Worm (Caenorhabditis elegans) whole organism, early embryonic: ENCODE results near the gene F14E5.8.

Experiments
- B0310.2 ChIP-seq: sonication (generic microtip); optimal IDR thresholded peaks from 2 replicates; lab custom pipeline; 2016; ENCODE audit warnings: mild to moderate bottlenecking, missing genetic modification characterization, missing compliant biosample characterization
- F13C5.2 ChIP-seq: sonication (generic microtip); optimal IDR thresholded peaks from 2 replicates; lab custom pipeline; 2017; ENCODE audit warnings: mild to moderate bottlenecking, missing genetic modification characterization, inconsistent platforms, missing compliant biosample characterization
- aly-1 ChIP-seq: sonication (generic microtip); optimal IDR thresholded peaks from 2 replicates; lab custom pipeline; 2016; ENCODE audit warnings: missing genetic modification characterization, missing compliant biosample characterization
- ama-1 ChIP-seq: fragments of 150-350 bp; optimal IDR thresholded peaks from 2 replicates; lab custom pipeline; 2014
- ceh-13 ChIP-seq: fragments of 200-800 bp; sonication (Bioruptor generic); optimal IDR thresholded peaks from 2 replicates; lab custom pipeline; 2018; ENCODE audit warnings: mild to moderate bottlenecking, missing genetic modification characterization, missing compliant biosample characterization
- ceh-36 ChIP-seq: sonication (generic microtip); optimal IDR thresholded peaks from 2 replicates; lab custom pipeline; 2016; ENCODE audit warnings: missing genetic modification characterization, inconsistent platforms, missing compliant biosample characterization
- ets-7 ChIP-seq: sonication (generic microtip); optimal IDR thresholded peaks from 2 replicates; lab custom pipeline; 2016; ENCODE audit warnings: missing genotype, missing genetic modification characterization, missing compliant biosample characterization
- flt-1 ChIP-seq: fragments of 200-800 bp; sonication (Bioruptor generic); IDR thresholded peaks from 2 replicates; pipeline ENCODE4 v1.3.6; 2022; ENCODE audit warnings: missing genetic modification characterization, missing compliant biosample characterization
- hmbx-1 ChIP-seq: sonication (generic microtip); optimal IDR thresholded peaks from 2 replicates; lab custom pipeline; 2016; ENCODE audit warnings: mild to moderate bottlenecking, missing genetic modification characterization, missing compliant biosample characterization
- hmg-4 ChIP-seq: fragments of 200-800 bp; sonication (Bioruptor generic); optimal IDR thresholded peaks from 2 replicates; lab custom pipeline; 2018; ENCODE audit warnings: mild to moderate bottlenecking, missing genetic modification characterization, missing compliant biosample characterization
- hnd-1 ChIP-seq: sonication (generic microtip); optimal IDR thresholded peaks from 2 replicates; lab custom pipeline; 2016; ENCODE audit warnings: missing genetic modification characterization, missing compliant biosample characterization
- pes-1 ChIP-seq: fragments of 200-800 bp; sonication (Bioruptor generic); IDR thresholded peaks from 2 replicates; pipeline ENCODE4 v1.3.6; 2022; ENCODE audit warnings: missing genetic modification reagents, missing genetic modification characterization, missing compliant biosample characterization
- scrt-1 ChIP-seq: fragments of 200-800 bp; sonication (Bioruptor generic); IDR thresholded peaks from 2 replicates; pipeline ENCODE4 v1.3.6; 2022; ENCODE audit warnings: missing genetic modification characterization, missing compliant biosample characterization
- sea-1 ChIP-seq: fragments of 200-800 bp; sonication (Bioruptor generic); conservative IDR thresholded peaks from 2 replicates; pipeline ENCODE4 v1.3.6; 2022; ENCODE audit warnings: missing genetic modification characterization, missing compliant biosample characterization
- tbx-11 ChIP-seq: fragments of 200-800 bp; sonication (Bioruptor generic); IDR thresholded peaks from 2 replicates; pipeline ENCODE4 v1.3.6; 2022; ENCODE audit warnings: missing genetic modification characterization, missing compliant biosample characterization
- tbx-37 ChIP-seq: fragments of 200-800 bp; sonication (Bioruptor generic); conservative IDR thresholded peaks from 2 replicates; pipeline ENCODE4 v1.3.6; 2022; ENCODE audit warnings: missing genetic modification reagents, missing genetic modification characterization, missing compliant biosample characterization
- tra-4 ChIP-seq: sonication (generic microtip); optimal IDR thresholded peaks from 2 replicates; lab custom pipeline; 2017; ENCODE audit warnings: missing genetic modification characterization, missing compliant biosample characterization

F14E5.8 gene

ce11 chrII:8450750-8451149 is 30.9 kb downstream of the F14E5.8 start:
- TF ChIP-seq tbx-37 (GFP tag; lab: Robert Waterston, UW) (no peak), tra-4 (tag; lab: Kevin White, UChicago) (no peak), ama-1 (lab: Kevin White, UChicago) (no peak), ceh-13 (GFP tag; lab: Kevin White, UChicago) (no peak), ets-7 (tag; lab: Kevin White, UChicago) (no peak), F13C5.2 (no peak), aly-1 (no peak), pes-1 (GFP tag; lab: Robert Waterston, UW) (no peak), scrt-1 (GFP tag; lab: Robert Waterston, UW) (no peak), hnd-1 (tag; lab: Kevin White, UChicago) (no peak)

ce11 chrII:8451425-8451824 is 31.5 kb downstream of the F14E5.8 start:
- no peak for TF ChIP-seq ama-1 (lab: Kevin White, UChicago)
- no peak for TF ChIP-seq ceh-36 (tag; lab: Kevin White, UChicago)
- TF ChIP-seq pes-1 (GFP tag; lab: Robert Waterston, UW): no peak
- TF ChIP-seq aly-1: no peak
- TF ChIP-seq ets-7 (tag; lab: Kevin White, UChicago): no peak
- TF ChIP-seq hnd-1 (tag; lab: Kevin White, UChicago): no peak
- TF ChIP-seq tbx-37 (GFP tag; lab: Robert Waterston, UW): no peak
- no peak for TF ChIP-seq B0310.2 (tag; lab: Kevin White, UChicago)
- TF ChIP-seq flt-1 (GFP tag; lab: Robert Waterston, UW): no peak
- no peak for TF ChIP-seq tbx-11 (GFP tag; lab: Robert Waterston, UW)
- TF ChIP-seq sea-1 (GFP tag; lab: Robert Waterston, UW): no peak
- no peak for TF ChIP-seq F13C5.2
- no peak for TF ChIP-seq tra-4 (tag; lab: Kevin White, UChicago)

ce11 chrII:8454513-8454912 is 34.6 kb downstream of the F14E5.8 start, which contains the start of gene F22B5.5:
F22B5.5 (minus strand) TSS chrII:8454613.
- TF ChIP-seq tra-4 (tag; lab: Kevin White, UChicago) (no peak), tbx-11 (GFP tag; lab: Robert Waterston, UW) (no peak), B0310.2 (tag; lab: Kevin White, UChicago) (no peak), sea-1 (GFP tag; lab: Robert Waterston, UW) (no peak), ceh-13 (GFP tag; lab: Kevin White, UChicago) (no peak), pes-1 (GFP tag; lab: Robert Waterston, UW) (no peak)

ce11 chrII:8456094-8456493 is 36.2 kb downstream of the F14E5.8 start, which contains the start of gene F22B5.6:
F22B5.6 (minus strand) TSS chrII:8456194.
- TF ChIP-seq ets-7 (tag; lab: Kevin White, UChicago): no peak
- TF ChIP-seq tra-4 (tag; lab: Kevin White, UChicago): no peak
- TF ChIP-seq sea-1 (GFP tag; lab: Robert Waterston, UW): no peak
- TF ChIP-seq hmg-4: no peak
- no peak for TF ChIP-seq scrt-1 (GFP tag; lab: Robert Waterston, UW)
- no peak for TF ChIP-seq flt-1 (GFP tag; lab: Robert Waterston, UW)
- no peak for TF ChIP-seq hmbx-1 (tag; lab: Kevin White, UChicago)
- TF ChIP-seq aly-1: no peak
- TF ChIP-seq ama-1 (lab: Kevin White, UChicago): no peak
- no peak for TF ChIP-seq tbx-37 (GFP tag; lab: Robert Waterston, UW)
- no peak for TF ChIP-seq B0310.2 (tag; lab: Kevin White, UChicago)
- TF ChIP-seq hnd-1 (tag; lab: Kevin White, UChicago): no peak

- TF ChIP-seq F13C5.2 (no peak), pes-1 (GFP tag; lab: Robert Waterston, UW) (no peak), tra-4 (tag; lab: Kevin White, UChicago) (no peak), ceh-36 (tag; lab: Kevin White, UChicago) (no peak), tbx-37 (GFP tag; lab: Robert Waterston, UW) (no peak), ets-7 (tag; lab: Kevin White, UChicago) (no peak), hmbx-1 (tag; lab: Kevin White, UChicago) (no peak), B0310.2 (tag; lab: Kevin White, UChicago) (no peak), aly-1 (no peak), tbx-11 (GFP tag; lab: Robert Waterston, UW) (no peak)
Observed at ce11 chrII:8456681-8457389, 36.9 kb downstream of the F14E5.8 start.

ce11 chrII:8457438-8457837 is 37.5 kb downstream of the F14E5.8 start, which contains the start of gene zyg-9:
zyg-9 (plus strand) TSS chrII:8457818.
- TF ChIP-seq hmg-4 (no peak), ceh-36 (tag; lab: Kevin White, UChicago) (no peak), scrt-1 (GFP tag; lab: Robert Waterston, UW) (no peak), ets-7 (tag; lab: Kevin White, UChicago) (no peak), B0310.2 (tag; lab: Kevin White, UChicago) (no peak), ceh-13 (GFP tag; lab: Kevin White, UChicago) (no peak), flt-1 (GFP tag; lab: Robert Waterston, UW) (no peak), tbx-11 (GFP tag; lab: Robert Waterston, UW) (no peak), ama-1 (lab: Kevin White, UChicago) (no peak), hmbx-1 (tag; lab: Kevin White, UChicago) (no peak), hnd-1 (tag; lab: Kevin White, UChicago) (no peak), tra-4 (tag; lab: Kevin White, UChicago) (no peak), pes-1 (GFP tag; lab: Robert Waterston, UW) (no peak), F13C5.2 (no peak), tbx-37 (GFP tag; lab: Robert Waterston, UW) (no peak), sea-1 (GFP tag; lab: Robert Waterston, UW) (no peak), aly-1 (no peak)

ce11 chrII:8464448-8464898 is 44.6 kb downstream of the F14E5.8 start, which contains the start of gene fars-3:
fars-3 (plus strand) TSS chrII:8464848.
- TF ChIP-seq ceh-36 (tag; lab: Kevin White, UChicago): peak; percentile 45
- no peak for TF ChIP-seq flt-1 (GFP tag; lab: Robert Waterston, UW)
